Worm (Caenorhabditis elegans) whole organism, mixed stage, embryonic: ENCODE results near the gene atp-5.

Experiments used
- M03D4.4 ChIP-seq: sonication (generic microtip); optimal IDR thresholded peaks from 2 replicates; lab custom pipeline; 2017; ENCODE audit warnings: mild to moderate bottlenecking, missing genetic modification characterization, missing compliant biosample characterization
- bed-3 ChIP-seq: fragments of 200-800 bp; sonication (Bioruptor generic); optimal IDR thresholded peaks from 3 replicates; lab custom pipeline; 2018; ENCODE audit warnings: mild to moderate bottlenecking, missing genetic modification characterization, moderate library complexity, missing compliant biosample characterization
- blmp-1 ChIP-seq: fragments of 150-350 bp; optimal IDR thresholded peaks from 2 replicates; lab custom pipeline; 2014; ENCODE audit warnings: missing biosample characterization, missing genetic modification characterization
- ceh-39 ChIP-seq: fragments of 150-350 bp; optimal IDR thresholded peaks from 2 replicates; lab custom pipeline; 2014; ENCODE audit warnings: missing biosample characterization, missing genetic modification characterization
- ceh-43 ChIP-seq: fragments of 200-800 bp; sonication (Bioruptor generic); optimal IDR thresholded peaks from 2 replicates; lab custom pipeline; 2018; ENCODE audit warnings: mild to moderate bottlenecking, missing genetic modification characterization, moderate library complexity, missing compliant biosample characterization
- ceh-83 ChIP-seq: fragments of 200-800 bp; sonication (Bioruptor generic); optimal IDR thresholded peaks from 2 replicates; lab custom pipeline; 2018; ENCODE audit warnings: mild to moderate bottlenecking, missing genetic modification characterization, missing compliant biosample characterization
- ces-1 ChIP-seq: fragments of 150-350 bp; optimal IDR thresholded peaks from 2 replicates; lab custom pipeline; 2014; ENCODE audit warnings: missing biosample characterization, missing genetic modification reagents, missing genetic modification characterization
- cnd-1 ChIP-seq: fragments of 200-800 bp; sonication (Bioruptor generic); optimal IDR thresholded peaks from 2 replicates; lab custom pipeline; 2018; ENCODE audit warnings: mild to moderate bottlenecking, missing genetic modification characterization, missing compliant biosample characterization
- drap-1 ChIP-seq: fragments of 200-800 bp; sonication (Bioruptor generic); optimal IDR thresholded peaks from 3 replicates; lab custom pipeline; 2018; ENCODE audit warnings: mild to moderate bottlenecking, missing genetic modification characterization, missing compliant biosample characterization
- elt-1 ChIP-seq: sonication (generic microtip); optimal IDR thresholded peaks from 2 replicates; lab custom pipeline; 2017; ENCODE audit warnings: missing genetic modification characterization, mild to moderate bottlenecking, missing compliant biosample characterization, antibody characterized with exemption, moderate library complexity, borderline replicate concordance; ENCODE audit not compliant: insufficient read depth
- elt-3 ChIP-seq: fragments of 150-350 bp; optimal IDR thresholded peaks from 2 replicates; lab custom pipeline; 2014; ENCODE audit warnings: missing biosample characterization, missing genetic modification characterization
- flh-1 ChIP-seq: fragments of 200-800 bp; sonication (Bioruptor generic); optimal IDR thresholded peaks from 2 replicates; lab custom pipeline; 2018; ENCODE audit warnings: mild to moderate bottlenecking, missing genetic modification characterization, moderate library complexity, missing compliant biosample characterization
- ham-2 ChIP-seq: fragments of 200-800 bp; sonication (Bioruptor generic); optimal IDR thresholded peaks from 2 replicates; lab custom pipeline; 2018; ENCODE audit warnings: mild to moderate bottlenecking, missing genetic modification characterization, missing compliant biosample characterization
- hlh-1 ChIP-seq: fragments of 150-350 bp; optimal IDR thresholded peaks from 2 replicates; lab custom pipeline; 2014; ENCODE audit warnings: missing biosample characterization, missing genetic modification reagents, missing genetic modification characterization
- lin-13 ChIP-seq: fragments of 150-350 bp; optimal IDR thresholded peaks from 2 replicates; lab custom pipeline; 2014; ENCODE audit warnings: missing biosample characterization, missing genetic modification characterization
- lin-32 ChIP-seq: fragments of 200-800 bp; sonication (Bioruptor generic); optimal IDR thresholded peaks from 2 replicates; lab custom pipeline; 2018; ENCODE audit warnings: mild to moderate bottlenecking, missing genetic modification characterization, missing compliant biosample characterization
- lsy-2 ChIP-seq: fragments of 150-350 bp; optimal IDR thresholded peaks from 2 replicates; lab custom pipeline; 2014; ENCODE audit warnings: missing biosample characterization, missing genetic modification characterization
- mab-5 ChIP-seq: fragments of 150-350 bp; optimal IDR thresholded peaks from 2 replicates; lab custom pipeline; 2014; ENCODE audit warnings: missing biosample characterization, missing genetic modification characterization
- mep-1 ChIP-seq: fragments of 150-350 bp; optimal IDR thresholded peaks from 2 replicates; lab custom pipeline; 2017; ENCODE audit warnings: missing biosample characterization, missing genetic modification reagents, missing genetic modification characterization, inconsistent platforms
- mls-2 ChIP-seq: sonication (generic microtip); optimal IDR thresholded peaks from 2 replicates; lab custom pipeline; 2016; ENCODE audit warnings: mild to moderate bottlenecking, missing genetic modification characterization, moderate library complexity, missing compliant biosample characterization
- nhr-12 ChIP-seq: fragments of 150-350 bp; optimal IDR thresholded peaks from 2 replicates; lab custom pipeline; 2014; ENCODE audit warnings: missing biosample characterization, missing genetic modification characterization
- nhr-2 ChIP-seq: fragments of 150-350 bp; optimal IDR thresholded peaks from 2 replicates; lab custom pipeline; 2014; ENCODE audit warnings: missing biosample characterization, missing genetic modification characterization
- nhr-237 ChIP-seq: fragments of 150-350 bp; optimal IDR thresholded peaks from 2 replicates; lab custom pipeline; 2014; ENCODE audit warnings: missing biosample characterization, missing genetic modification characterization
- nhr-28 ChIP-seq: fragments of 150-350 bp; optimal IDR thresholded peaks from 2 replicates; lab custom pipeline; 2014; ENCODE audit warnings: missing biosample characterization, missing genetic modification characterization
- nhr-76 ChIP-seq: sonication (generic microtip); optimal IDR thresholded peaks from 2 replicates; lab custom pipeline; 2017; ENCODE audit warnings: missing biosample characterization, missing genetic modification characterization
- pha-4 ChIP-seq: fragments of 150-350 bp; optimal IDR thresholded peaks from 2 replicates; lab custom pipeline; 2018; ENCODE audit warnings: missing biosample characterization, missing genetic modification reagents, missing genetic modification characterization
- sem-2 ChIP-seq: fragments of 200-800 bp; sonication (Bioruptor generic); optimal IDR thresholded peaks from 2 replicates; lab custom pipeline; 2018; ENCODE audit warnings: mild to moderate bottlenecking, missing genetic modification characterization, missing compliant biosample characterization
- snpc-4 ChIP-seq: fragments of 150-350 bp; optimal IDR thresholded peaks from 2 replicates; lab custom pipeline; 2014; ENCODE audit warnings: missing biosample characterization, missing genetic modification characterization
- sptf-1 ChIP-seq: sonication (generic microtip); optimal IDR thresholded peaks from 2 replicates; lab custom pipeline; 2017; ENCODE audit warnings: mild to moderate bottlenecking, missing genetic modification characterization, moderate library complexity, missing compliant biosample characterization
- tbx-8 ChIP-seq: fragments of 200-800 bp; sonication (Bioruptor generic); optimal IDR thresholded peaks from 2 replicates; lab custom pipeline; 2018; ENCODE audit warnings: mild to moderate bottlenecking, missing genetic modification characterization, moderate library complexity, missing compliant biosample characterization
- unc-120 ChIP-seq: sonication (generic microtip); optimal IDR thresholded peaks from 2 replicates; lab custom pipeline; 2017; ENCODE audit warnings: missing genetic modification characterization, missing compliant biosample characterization; ENCODE audit not compliant: poor library complexity, severe bottlenecking
- unc-39 ChIP-seq: fragments of 150-350 bp; optimal IDR thresholded peaks from 2 replicates; lab custom pipeline; 2014; ENCODE audit warnings: missing biosample characterization, missing genetic modification characterization
- unc-62 ChIP-seq: fragments of 150-350 bp; optimal IDR thresholded peaks from 2 replicates; lab custom pipeline; 2014; ENCODE audit warnings: missing biosample characterization, missing genetic modification reagents, missing genetic modification characterization
- zip-8 ChIP-seq: fragments of 150-350 bp; optimal IDR thresholded peaks from 2 replicates; lab custom pipeline; 2014; ENCODE audit warnings: missing biosample characterization, missing genetic modification characterization
- ztf-11 ChIP-seq: fragments of 150-350 bp; optimal IDR thresholded peaks from 2 replicates; lab custom pipeline; 2014; ENCODE audit warnings: missing biosample characterization, missing genetic modification characterization

atp-5 gene

DNA sequence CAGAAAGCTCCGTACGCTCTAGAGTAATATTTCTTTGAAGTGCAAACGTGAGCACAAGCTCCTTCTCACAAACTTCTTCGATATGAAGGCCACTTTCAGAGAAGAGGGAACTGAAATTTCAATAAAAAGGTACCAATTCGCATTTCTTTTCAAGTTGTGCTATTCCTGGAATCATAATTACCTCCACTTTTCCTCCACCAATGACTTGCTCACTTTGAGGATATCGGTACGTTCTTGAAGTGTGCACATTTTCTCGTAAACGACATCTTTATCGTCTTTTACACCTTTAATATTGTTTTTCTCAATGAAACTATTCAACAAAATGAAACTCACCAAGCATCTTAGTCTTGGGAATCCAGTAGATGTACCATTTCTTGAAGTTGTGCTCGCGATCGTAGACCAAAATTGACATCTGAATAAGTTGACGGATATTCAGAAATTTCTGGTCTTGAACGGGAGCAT lies 4.3 kb downstream of the atp-5 start, which contains the start of gene scb-1:
scb-1 (minus strand) TSS at position 412 of the 462 bp plus-strand sequence.
- no peak for TF ChIP-seq mab-5 (tag; lab: Kevin White, UChicago)
- no peak for TF ChIP-seq ces-1 (GFP tag; lab: Kevin White, UChicago)
- no peak for TF ChIP-seq pha-4 (tag; lab: Kevin White, UChicago)
- no peak for TF ChIP-seq nhr-12 (tag; lab: Kevin White, UChicago)
- TF ChIP-seq nhr-237 (tag; lab: Kevin White, UChicago) = no peak
- no peak for TF ChIP-seq elt-1 (tag; lab: Kevin White, UChicago)
- TF ChIP-seq bed-3 (GFP tag; lab: Kevin White, UChicago) = no peak
- no peak for TF ChIP-seq sem-2 (GFP tag; lab: Kevin White, UChicago)
- no peak for TF ChIP-seq ceh-83 (GFP tag; lab: Kevin White, UChicago)
- no peak for TF ChIP-seq unc-120 (tag; lab: Kevin White, UChicago)
- no peak for TF ChIP-seq nhr-28 (tag; lab: Kevin White, UChicago)
- TF ChIP-seq flh-1 (GFP tag; lab: Kevin White, UChicago) = no peak
- no peak for TF ChIP-seq mep-1 (tag; lab: Kevin White, UChicago)
- TF ChIP-seq nhr-2 (tag; lab: Kevin White, UChicago) = no peak
- no peak for TF ChIP-seq elt-3 (tag; lab: Kevin White, UChicago)
- no peak for TF ChIP-seq ham-2 (GFP tag; lab: Kevin White, UChicago)
- TF ChIP-seq, all 35 proteins: peak for 0

DNA sequence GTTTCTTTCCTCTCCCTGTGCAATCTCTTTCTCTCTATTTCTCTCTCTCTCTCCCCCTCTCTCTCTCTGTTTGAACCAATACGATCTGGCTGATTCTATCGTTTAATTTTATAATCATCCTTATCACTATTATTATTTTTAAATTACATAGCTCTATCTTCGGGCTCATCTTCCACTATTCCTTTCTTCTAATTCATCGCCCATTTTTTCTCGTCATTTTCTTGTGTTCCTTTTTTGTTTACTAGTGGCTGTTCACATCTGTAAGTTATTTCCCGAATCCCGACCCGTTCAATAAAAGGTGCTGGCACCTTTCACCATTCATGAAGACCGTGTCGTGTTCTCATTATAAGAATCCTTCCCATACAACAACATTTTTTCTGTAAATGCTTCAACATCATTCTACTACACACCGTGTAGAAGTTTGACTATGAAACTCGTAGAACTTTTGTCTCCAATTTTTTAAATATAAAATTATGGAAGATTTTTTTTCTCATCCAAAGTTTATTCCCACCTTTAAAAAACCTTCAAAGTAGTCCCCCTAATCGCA lies 5.4 kb downstream of the atp-5 start:
- no peak for TF ChIP-seq ceh-83 (GFP tag; lab: Kevin White, UChicago)
- no peak for TF ChIP-seq bed-3 (GFP tag; lab: Kevin White, UChicago)
- no peak for TF ChIP-seq ham-2 (GFP tag; lab: Kevin White, UChicago)
- no peak for TF ChIP-seq nhr-76
- no peak for TF ChIP-seq snpc-4 (tag; lab: Kevin White, UChicago)
- no peak for TF ChIP-seq unc-120 (tag; lab: Kevin White, UChicago)

- TF ChIP-seq lsy-2 (no peak), blmp-1 (no peak), hlh-1 (no peak), unc-39 (tag; lab: Kevin White, UChicago) (no peak), nhr-2 (tag; lab: Kevin White, UChicago) (no peak), flh-1 (GFP tag; lab: Kevin White, UChicago) (no peak), nhr-237 (tag; lab: Kevin White, UChicago) (no peak)
These were observed 10.1 kb downstream of the atp-5 start, which contains the start of gene math-33 for ce11 chrV:11113607-11114006. math-33 (plus strand) TSS chrV:11113907.

ce11 chrV:11113041-11113574 lies 10.6 kb downstream of the atp-5 start, which contains the start of gene erfa-3:
erfa-3 (minus strand) TSS chrV:11113091.
- TF ChIP-seq sem-2 (GFP tag; lab: Kevin White, UChicago) (peak; percentile 52), tbx-8 (GFP tag; lab: Kevin White, UChicago) (peak; percentile 47), nhr-2 (tag; lab: Kevin White, UChicago) (no peak), ceh-39 (tag; lab: Kevin White, UChicago) (no peak), hlh-1 (peak; percentile 58), snpc-4 (tag; lab: Kevin White, UChicago) (no peak), ceh-43 (peak; percentile 84), elt-3 (tag; lab: Kevin White, UChicago) (no peak), M03D4.4 (tag; lab: Kevin White, UChicago) (peak; percentile 86), nhr-28 (tag; lab: Kevin White, UChicago) (peak; percentile 26), ceh-83 (GFP tag; lab: Kevin White, UChicago) (peak; percentile 88), lin-32 (GFP tag; lab: Kevin White, UChicago) (no peak), ztf-11 (tag; lab: Kevin White, UChicago) (peak; percentile 82), nhr-12 (tag; lab: Kevin White, UChicago) (peak; percentile 12), mab-5 (tag; lab: Kevin White, UChicago) (no peak), unc-39 (tag; lab: Kevin White, UChicago) (no peak), zip-8 (tag; lab: Kevin White, UChicago) (no peak), cnd-1 (peak; percentile 50), flh-1 (GFP tag; lab: Kevin White, UChicago) (no peak), unc-120 (tag; lab: Kevin White, UChicago) (peak; percentile 79), lsy-2 (peak; percentile 33), drap-1 (peak; percentile 65), lin-13 (tag; lab: Kevin White, UChicago) (peak; percentile 69), nhr-76 (peak; percentile 79), mep-1 (tag; lab: Kevin White, UChicago) (peak; percentile 68), blmp-1 (no peak), sptf-1 (peak; percentile 90), ham-2 (GFP tag; lab: Kevin White, UChicago) (peak; percentile 28), elt-1 (tag; lab: Kevin White, UChicago) (peak; percentile 37), mls-2 (tag; lab: Kevin White, UChicago) (peak; percentile 88), pha-4 (tag; lab: Kevin White, UChicago) (peak; percentile 53), nhr-237 (tag; lab: Kevin White, UChicago) (no peak), unc-62 (GFP tag; lab: Kevin White, UChicago) (no peak), ces-1 (GFP tag; lab: Kevin White, UChicago) (peak; percentile 13), bed-3 (GFP tag; lab: Kevin White, UChicago) (peak; percentile 65)
